Worm (Caenorhabditis elegans) whole organism, L4 larva: ENCODE results near the gene end-1.
"Not testable (repeated sequence)": the region's sequence is repeated elsewhere in the genome, so short reads cannot be mapped to it uniquely, and the experiment has no call there.

Experiments
- egl-27 ChIP-seq: sonication (generic microtip); optimal IDR thresholded peaks from 3 replicates; lab custom pipeline; 2017; ENCODE audit warnings: missing biosample characterization, missing genetic modification reagents, missing genetic modification characterization
- lin-13 ChIP-seq: fragments of 150-350 bp; optimal IDR thresholded peaks from 2 replicates; lab custom pipeline; 2014; ENCODE audit warnings: missing biosample characterization, missing genetic modification reagents, missing genetic modification characterization
- mep-1 ChIP-seq: fragments of 150-350 bp; sonication (generic microtip); optimal IDR thresholded peaks from 3 replicates; lab custom pipeline; 2014; ENCODE audit warnings: missing biosample characterization, missing genetic modification characterization
- nhr-11 ChIP-seq: fragments of 150-350 bp; optimal IDR thresholded peaks from 2 replicates; lab custom pipeline; 2014; ENCODE audit warnings: missing biosample characterization, missing genetic modification characterization

ce11 chrV:13992017-13992416, 7.1 kb downstream of the end-1 start:
- TF ChIP-seq egl-27 (tag; lab: Kevin White, UChicago); lin-13 (GFP tag; lab: Kevin White, UChicago); mep-1 (tag; lab: Kevin White, UChicago); nhr-11: not testable (repeated sequence)
